Worm (Caenorhabditis elegans) whole organism, early embryonic: Measurements from ENCODE around the gene srh-38.

Experiments
- F13C5.2 ChIP-seq: sonication (generic microtip); optimal IDR thresholded peaks from 2 replicates; lab custom pipeline; 2017; ENCODE audit warnings: mild to moderate bottlenecking, missing genetic modification characterization, inconsistent platforms, missing compliant biosample characterization
- aly-1 ChIP-seq: sonication (generic microtip); optimal IDR thresholded peaks from 2 replicates; lab custom pipeline; 2016; ENCODE audit warnings: missing genetic modification characterization, missing compliant biosample characterization
- ama-1 ChIP-seq: fragments of 150-350 bp; optimal IDR thresholded peaks from 2 replicates; lab custom pipeline; 2014
- hmg-4 ChIP-seq: fragments of 200-800 bp; sonication (Bioruptor generic); optimal IDR thresholded peaks from 2 replicates; lab custom pipeline; 2018; ENCODE audit warnings: mild to moderate bottlenecking, missing genetic modification characterization, missing compliant biosample characterization
- hnd-1 ChIP-seq: sonication (generic microtip); optimal IDR thresholded peaks from 2 replicates; lab custom pipeline; 2016; ENCODE audit warnings: missing genetic modification characterization, missing compliant biosample characterization
- pes-1 ChIP-seq: fragments of 200-800 bp; sonication (Bioruptor generic); IDR thresholded peaks from 2 replicates; pipeline ENCODE4 v1.3.6; 2022; ENCODE audit warnings: missing genetic modification reagents, missing genetic modification characterization, missing compliant biosample characterization
- scrt-1 ChIP-seq: fragments of 200-800 bp; sonication (Bioruptor generic); IDR thresholded peaks from 2 replicates; pipeline ENCODE4 v1.3.6; 2022; ENCODE audit warnings: missing genetic modification characterization, missing compliant biosample characterization
- sea-1 ChIP-seq: fragments of 200-800 bp; sonication (Bioruptor generic); conservative IDR thresholded peaks from 2 replicates; pipeline ENCODE4 v1.3.6; 2022; ENCODE audit warnings: missing genetic modification characterization, missing compliant biosample characterization

- TF ChIP-seq hnd-1 (tag; lab: Kevin White, UChicago) = no peak
- TF ChIP-seq pes-1 (GFP tag; lab: Robert Waterston, UW) = no peak
- no peak for TF ChIP-seq aly-1
- no peak for TF ChIP-seq ama-1 (lab: Kevin White, UChicago)
- no peak for TF ChIP-seq F13C5.2 (tag; lab: Kevin White, UChicago)
- no peak for TF ChIP-seq scrt-1 (GFP tag; lab: Robert Waterston, UW)
- no peak for TF ChIP-seq hmg-4
- no peak for TF ChIP-seq sea-1 (GFP tag; lab: Robert Waterston, UW)
These were observed 13.0 kb downstream of the srh-38 start, which contains the start of gene zmp-3 for ce11 chrV:2909525-2909924.
